Worm (Caenorhabditis elegans) whole organism, late embryonic: ENCODE measurements around the gene ZC132.11.

Experiments used
- K02D7.2 ChIP-seq: sonication (generic microtip); optimal IDR thresholded peaks from 2 replicates; lab custom pipeline; 2017; ENCODE audit warnings: mild to moderate bottlenecking, missing genetic modification characterization, missing compliant biosample characterization
- ama-1 ChIP-seq: fragments of 150-350 bp; optimal IDR thresholded peaks from 2 replicates; lab custom pipeline; 2014
- ceh-18 ChIP-seq: sonication (generic microtip); optimal IDR thresholded peaks from 2 replicates; lab custom pipeline; 2016; ENCODE audit warnings: missing genetic modification characterization, missing compliant biosample characterization
- ceh-48 ChIP-seq: sonication (generic microtip); optimal IDR thresholded peaks from 2 replicates; lab custom pipeline; 2016; ENCODE audit warnings: missing genetic modification characterization, inconsistent platforms, missing compliant biosample characterization
- dmd-4 ChIP-seq: sonication (generic microtip); optimal IDR thresholded peaks from 2 replicates; lab custom pipeline; 2016; ENCODE audit warnings: borderline replicate concordance, missing genetic modification characterization, missing compliant biosample characterization
- gmeb-2 ChIP-seq: sonication (generic microtip); optimal IDR thresholded peaks from 2 replicates; lab custom pipeline; 2016; ENCODE audit warnings: missing genetic modification characterization, inconsistent platforms, missing compliant biosample characterization
- madf-2 ChIP-seq: sonication (generic microtip); optimal IDR thresholded peaks from 2 replicates; lab custom pipeline; 2017; ENCODE audit warnings: missing genetic modification characterization, missing compliant biosample characterization
- nhr-11 ChIP-seq: fragments of 150-350 bp; optimal IDR thresholded peaks from 2 replicates; lab custom pipeline; 2014; ENCODE audit warnings: missing biosample characterization, missing genetic modification characterization
- pag-3 ChIP-seq: sonication (generic microtip); optimal IDR thresholded peaks from 2 replicates; lab custom pipeline; 2016; ENCODE audit warnings: missing compliant biosample characterization, missing genetic modification characterization, borderline replicate concordance
- pha-2 ChIP-seq: sonication (generic microtip); optimal IDR thresholded peaks from 2 replicates; lab custom pipeline; 2017; ENCODE audit warnings: mild to moderate bottlenecking, missing genetic modification characterization, missing compliant biosample characterization
- pha-4 ChIP-seq: fragments of 150-350 bp; optimal IDR thresholded peaks from 2 replicates; lab custom pipeline; 2018; ENCODE audit warnings: missing biosample characterization, missing genetic modification reagents, missing genetic modification characterization
- pqm-1 ChIP-seq: sonication (generic microtip); optimal IDR thresholded peaks from 2 replicates; lab custom pipeline; 2016; ENCODE audit warnings: missing genetic modification characterization, missing compliant biosample characterization
- pros-1 ChIP-seq: fragments of 150-350 bp; optimal IDR thresholded peaks from 2 replicates; lab custom pipeline; 2014; ENCODE audit warnings: missing biosample characterization, missing genetic modification reagents, missing genetic modification characterization
- rnt-1 ChIP-seq: sonication (generic microtip); optimal IDR thresholded peaks from 2 replicates; lab custom pipeline; 2016; ENCODE audit warnings: missing genetic modification characterization, missing compliant biosample characterization

DNA sequence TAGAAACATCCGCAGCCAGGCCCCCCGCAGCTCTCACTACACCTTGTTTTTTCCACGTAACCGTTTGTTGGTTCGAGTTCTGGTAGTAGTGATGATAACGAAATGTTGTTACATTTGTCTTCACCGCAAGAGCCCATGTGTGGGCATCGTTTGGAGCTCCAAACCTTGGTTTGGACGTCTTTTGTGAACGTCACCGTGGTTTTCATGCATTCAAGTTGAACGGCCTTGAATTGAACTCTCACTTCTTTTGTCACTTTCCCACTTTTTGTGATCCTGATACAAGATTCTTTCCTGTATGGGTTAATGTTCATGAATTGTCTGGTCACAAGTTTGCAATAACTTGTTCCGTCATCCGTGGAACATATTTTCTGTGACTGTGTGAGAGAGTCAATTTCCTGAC, 5.3 kb upstream of the ZC132.11 start:
- TF ChIP-seq ceh-18 (tag; lab: Kevin White, UChicago) (no peak), pag-3 (tag; lab: Kevin White, UChicago) (no peak), ama-1 (lab: Kevin White, UChicago) (no peak), nhr-11 (no peak), rnt-1 (tag; lab: Kevin White, UChicago) (no peak), ceh-48 (tag; lab: Kevin White, UChicago) (no peak), madf-2 (tag; lab: Kevin White, UChicago) (no peak), pqm-1 (tag; lab: Kevin White, UChicago) (no peak), pha-4 (tag; lab: Kevin White, UChicago) (no peak), pha-2 (no peak), pros-1 (tag; lab: Kevin White, UChicago) (no peak), dmd-4 (no peak), K02D7.2 (tag; lab: Kevin White, UChicago) (no peak), gmeb-2 (tag; lab: Kevin White, UChicago) (no peak)
